Fruit fly (Drosophila melanogaster) whole organism, wandering third instar larva: ENCODE measurements around the gene Nckx30C.

Source experiments
- CrebA ChIP-seq: fragments of 200-800 bp; sonication (Bioruptor generic); optimal IDR thresholded peaks from 2 replicates; lab custom pipeline; 2016; ENCODE audit warnings: missing biosample characterization, mild to moderate bottlenecking, missing genetic modification characterization, borderline replicate concordance
- Dfd ChIP-seq: fragments of >200 bp; optimal IDR thresholded peaks from 2 replicates; lab custom pipeline; 2017; ENCODE audit warnings: missing biosample characterization, missing genetic modification characterization
- Dif ChIP-seq: fragments of 200-275, 200-300 bp; sonication (Bioruptor generic); optimal IDR thresholded peaks from 2 replicates; lab custom pipeline; 2018; ENCODE audit warnings: missing biosample characterization, missing genetic modification characterization; ENCODE audit not compliant: partially characterized antibody
- GATAd ChIP-seq: sonication (Bioruptor generic); optimal IDR thresholded peaks from 2 replicates; lab custom pipeline; 2016; ENCODE audit warnings: missing biosample characterization, missing genetic modification characterization
- Hnf4 ChIP-seq: fragments of 200-800 bp; sonication (Bioruptor generic); optimal IDR thresholded peaks from 2 replicates; lab custom pipeline; 2016; ENCODE audit warnings: missing biosample characterization, mild to moderate bottlenecking, missing genetic modification characterization
- Hr78 ChIP-seq: fragments of >200 bp; optimal IDR thresholded peaks from 2 replicates; lab custom pipeline; 2017; ENCODE audit warnings: missing biosample characterization, missing genetic modification characterization
- Hr83 ChIP-seq: fragments of 200-300 bp; sonication (Bioruptor generic); optimal IDR thresholded peaks from 2 replicates; lab custom pipeline; 2016; ENCODE audit warnings: missing biosample characterization, mild to moderate bottlenecking, missing genetic modification characterization, moderate library complexity; ENCODE audit not compliant: poor library complexity, severe bottlenecking
- Jra ChIP-seq: sonication (Bioruptor generic); optimal IDR thresholded peaks from 2 replicates; lab custom pipeline; 2016; ENCODE audit warnings: missing biosample characterization, missing genetic modification characterization
- Mio ChIP-seq: sonication (Bioruptor generic); optimal IDR thresholded peaks from 2 replicates; lab custom pipeline; 2016; ENCODE audit warnings: missing biosample characterization, missing genetic modification characterization
- Myc ChIP-seq: fragments of >200 bp; optimal IDR thresholded peaks from 2 replicates; lab custom pipeline; 2017
- N ChIP-seq: fragments of >200 bp; optimal IDR thresholded peaks from 2 replicates; lab custom pipeline; 2018; ENCODE audit warnings: missing biosample characterization, missing external identifiers, missing genetic modification characterization
- OdsH ChIP-seq: fragments of 200-800 bp; sonication (Bioruptor generic); optimal IDR thresholded peaks from 2 replicates; lab custom pipeline; 2016; ENCODE audit warnings: missing biosample characterization, mild to moderate bottlenecking, missing genetic modification characterization
- Rel ChIP-seq, 2 experiments: fragments of 200-800 bp; sonication (Bioruptor generic) in 1 of 2; optimal IDR thresholded peaks; 2 replicates in 1 of 2; 3 replicates in 1 of 2; lab custom pipeline; 2016 to 2019; ENCODE audit warnings: mild to moderate bottlenecking in 2 of 2, missing biosample characterization in 2 of 2, missing genetic modification characterization in 2 of 2, moderate library complexity in 1 of 2
- Sp1 ChIP-seq: fragments of 200-800 bp; sonication (Bioruptor generic); optimal IDR thresholded peaks from 3 replicates; lab custom pipeline; 2019; ENCODE audit warnings: missing biosample characterization, mild to moderate bottlenecking, missing genetic modification characterization, moderate library complexity
- br ChIP-seq: fragments of 200-800 bp; sonication (Bioruptor generic); optimal IDR thresholded peaks from 2 replicates; lab custom pipeline; 2016; ENCODE audit warnings: missing biosample characterization, missing genetic modification characterization
- brk ChIP-seq: fragments of 200-800 bp; sonication (Bioruptor generic); optimal IDR thresholded peaks from 2 replicates; lab custom pipeline; 2016; ENCODE audit warnings: missing biosample characterization, mild to moderate bottlenecking, missing genetic modification characterization
- dl ChIP-seq, 2 experiments: fragments of 175-275, 200-275 bp in 1 of 2; fragments of 200-275 bp in 1 of 2; sonication (Bioruptor generic); optimal IDR thresholded peaks; lab custom pipeline; 2018; ENCODE audit warnings: mild to moderate bottlenecking in 2 of 2, missing biosample characterization in 2 of 2, missing genetic modification characterization in 2 of 2, moderate library complexity in 2 of 2; ENCODE audit not compliant: partially characterized antibody in 2 of 2, insufficient read depth in 1 of 2
- dmrt93B ChIP-seq: fragments of 200-800 bp; sonication (Bioruptor generic); optimal IDR thresholded peaks from 2 replicates; lab custom pipeline; 2018; ENCODE audit warnings: missing biosample characterization, mild to moderate bottlenecking, missing genetic modification characterization
- dsf ChIP-seq: sonication (Bioruptor generic); optimal IDR thresholded peaks from 2 replicates; lab custom pipeline; 2016; ENCODE audit warnings: missing biosample characterization, missing genetic modification characterization, borderline replicate concordance
- ey ChIP-seq: fragments of 200-800 bp; sonication (Bioruptor generic); optimal IDR thresholded peaks from 2 replicates; lab custom pipeline; 2016; ENCODE audit warnings: missing biosample characterization, missing genetic modification characterization
- foxo ChIP-seq, 2 experiments: fragments of 200-800 bp; sonication (Bioruptor generic); optimal IDR thresholded peaks; 2 replicates in 1 of 2; 3 replicates in 1 of 2; lab custom pipeline; 2016 to 2017; ENCODE audit warnings: missing biosample characterization in 2 of 2, missing genetic modification characterization in 2 of 2
- fru ChIP-seq: fragments of 200-800 bp; sonication (Bioruptor generic); optimal IDR thresholded peaks from 3 replicates; lab custom pipeline; 2016; ENCODE audit warnings: missing biosample characterization, mild to moderate bottlenecking, missing genetic modification characterization
- h ChIP-seq: fragments of 200-800 bp; sonication (Bioruptor generic); optimal IDR thresholded peaks from 3 replicates; lab custom pipeline; 2016; ENCODE audit warnings: missing biosample characterization, mild to moderate bottlenecking, missing genetic modification characterization
- lola ChIP-seq: fragments of >200 bp; optimal IDR thresholded peaks from 2 replicates; lab custom pipeline; 2017; ENCODE audit warnings: missing biosample characterization, missing genetic modification characterization
- pan ChIP-seq: fragments of >200 bp; optimal IDR thresholded peaks from 2 replicates; lab custom pipeline; 2017
- psq ChIP-seq: fragments of 200-800 bp; sonication (Bioruptor generic); optimal IDR thresholded peaks from 3 replicates; lab custom pipeline; 2017; ENCODE audit warnings: missing biosample characterization, mild to moderate bottlenecking, missing genetic modification characterization, moderate library complexity
- tai ChIP-seq: sonication (Bioruptor generic); optimal IDR thresholded peaks from 2 replicates; lab custom pipeline; 2016; ENCODE audit warnings: missing biosample characterization, missing genetic modification characterization
- usp ChIP-seq: fragments of >200 bp; optimal IDR thresholded peaks from 2 replicates; lab custom pipeline; 2017; ENCODE audit warnings: missing biosample characterization, missing genetic modification characterization

Gene Nckx30C

dm6 chr2L:9691230-9691629 lies 55.1 kb downstream of the Nckx30C start:
- TF ChIP-seq N (GFP tag; lab: Kevin White, UChicago), result no peak
- TF ChIP-seq Sp1 (GFP tag; lab: Kevin White, UChicago), result no peak
- no peak for TF ChIP-seq Rel (GFP tag; optimal IDR thresholded peaks at IDR 0.05; lab: Kevin White, UChicago)
- TF ChIP-seq Rel (tag; optimal IDR thresholded peaks at IDR 0.05; lab: Kevin White, UChicago), result no peak
- TF ChIP-seq lola, result no peak
- no peak for TF ChIP-seq Dfd (GFP tag; lab: Kevin White, UChicago)
- TF ChIP-seq Hr78 (GFP tag; lab: Kevin White, UChicago), result no peak
- no peak for TF ChIP-seq GATAd (GFP tag; lab: Kevin White, UChicago)

- TF ChIP-seq Dfd (GFP tag; lab: Kevin White, UChicago), result no peak
- no peak for TF ChIP-seq fru (GFP tag; lab: Kevin White, UChicago)
- no peak for TF ChIP-seq N (GFP tag; lab: Kevin White, UChicago)
- no peak for TF ChIP-seq Hr78 (GFP tag; lab: Kevin White, UChicago)
- TF ChIP-seq pan (lab: Kevin White, UChicago), result no peak
- TF ChIP-seq Mio (GFP tag; lab: Kevin White, UChicago), result no peak
- TF ChIP-seq CrebA (GFP tag; lab: Kevin White, UChicago), result no peak
- TF ChIP-seq dl (GFP tag; optimal IDR thresholded peaks at IDR 0.05; lab: Kevin White, UChicago; ENCODE audit: insufficient read depth in 1 of 2, partially characterized antibody in 2 of 2), result no peak
These were observed 55.6 kb downstream of the Nckx30C start for dm6 chr2L:9690550-9691197.

- TF ChIP-seq brk (GFP tag; lab: Kevin White, UChicago) (peak; percentile 4), br (peak; percentile 12), usp (GFP tag; lab: Kevin White, UChicago) (no peak), CrebA (GFP tag; lab: Kevin White, UChicago) (peak; percentile 9)
- TF ChIP-seq, all 38 proteins: peak for 3
These were observed 60.3 kb downstream of the Nckx30C start for dm6 chr2L:9685993-9686392.

dm6 chr2L:9685184-9685583 lies 61.1 kb downstream of the Nckx30C start:
- no peak for TF ChIP-seq pan (lab: Kevin White, UChicago)
- no peak for TF ChIP-seq Dif (GFP tag; lab: Kevin White, UChicago)
- no peak for TF ChIP-seq brk (GFP tag; lab: Kevin White, UChicago)
- TF ChIP-seq Hnf4 (GFP tag; lab: Kevin White, UChicago), result no peak
- no peak for TF ChIP-seq h (GFP tag; lab: Kevin White, UChicago)
- TF ChIP-seq psq (GFP tag; lab: Kevin White, UChicago), result no peak
- no peak for TF ChIP-seq foxo (GFP tag; optimal IDR thresholded peaks at IDR 0.05; lab: Kevin White, UChicago)
- TF ChIP-seq lola, result no peak
- TF ChIP-seq GATAd (GFP tag; lab: Kevin White, UChicago), result no peak
- TF ChIP-seq OdsH (GFP tag; lab: Kevin White, UChicago), result no peak
- TF ChIP-seq Hr83 (GFP tag; lab: Kevin White, UChicago), result no peak
- no peak for TF ChIP-seq tai (GFP tag; lab: Kevin White, UChicago)
- TF ChIP-seq Rel (GFP tag; optimal IDR thresholded peaks at IDR 0.05; lab: Kevin White, UChicago), result no peak
- TF ChIP-seq Rel (tag; optimal IDR thresholded peaks at IDR 0.05; lab: Kevin White, UChicago), result no peak
- no peak for TF ChIP-seq Sp1 (GFP tag; lab: Kevin White, UChicago)

dm6 chr2L:9684108-9684507 lies 62.2 kb downstream of the Nckx30C start:
- TF ChIP-seq ey, result no peak
- no peak for TF ChIP-seq h (GFP tag; lab: Kevin White, UChicago)
- no peak for TF ChIP-seq N (GFP tag; lab: Kevin White, UChicago)
- no peak for TF ChIP-seq dsf

- TF ChIP-seq lola (no peak), fru (GFP tag; lab: Kevin White, UChicago) (no peak), Myc (lab: Kevin White, UChicago) (no peak), Dif (GFP tag; lab: Kevin White, UChicago) (no peak), Hr78 (GFP tag; lab: Kevin White, UChicago) (no peak), dmrt93B (GFP tag; lab: Kevin White, UChicago) (no peak), br (no peak), CrebA (GFP tag; lab: Kevin White, UChicago) (no peak), Sp1 (GFP tag; lab: Kevin White, UChicago) (no peak), Jra (no peak)
These were observed 66.5 kb downstream of the Nckx30C start for dm6 chr2L:9679789-9680188.
